Fruit fly (Drosophila melanogaster) S2 (cell line): ENCODE measurements around the gene CG6051.

Experiments used
- CG8478 ChIP-seq: fragments of >200 bp; optimal IDR thresholded peaks from 2 replicates; lab custom pipeline; 2018
- CTCF ChIP-seq, 2 experiments: fragments of >200 bp; optimal IDR thresholded peaks; 2 replicates each; lab custom pipeline; 2018

DNA sequence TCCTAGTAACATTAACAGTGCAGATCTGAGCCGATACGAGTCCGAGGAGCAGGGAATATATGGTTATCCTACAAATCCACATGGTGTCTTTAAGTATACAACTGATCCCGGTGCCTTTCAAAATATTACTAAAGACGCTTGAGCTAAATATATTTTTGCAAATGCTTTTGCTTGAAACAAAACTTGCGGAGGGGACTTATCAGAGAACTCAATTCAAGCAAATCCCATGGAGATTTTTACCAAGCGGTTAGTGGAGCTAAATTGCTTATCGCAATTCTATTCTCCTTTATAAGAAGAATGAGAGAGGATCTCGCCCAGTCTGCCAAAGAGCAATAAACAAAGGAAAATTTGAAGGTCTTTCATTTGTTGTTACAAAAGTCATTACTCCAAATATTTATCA is 51.3 kb downstream of the CG6051 start, which contains the start of gene eater:
- TF ChIP-seq CTCF (optimal IDR thresholded peaks at IDR 0.05; lab: Kevin White, UChicago) (no peak), CG8478 (no peak)
